Worm (Caenorhabditis elegans) whole organism, L3 larva: ENCODE measurements around the gene F47B8.4.
"Not testable (repeated sequence)": the region's sequence is repeated elsewhere in the genome, so short reads cannot be mapped to it uniquely, and the experiment has no call there.

Source experiments
- R02D3.7 ChIP-seq: fragments of 150-350 bp; optimal IDR thresholded peaks from 2 replicates; lab custom pipeline; 2014; ENCODE audit warnings: missing biosample characterization, missing genetic modification characterization
- lin-39 ChIP-seq: fragments of 150-350 bp; optimal IDR thresholded peaks from 2 replicates; lab custom pipeline; 2018; ENCODE audit warnings: missing biosample characterization, missing genetic modification reagents, missing genetic modification characterization
- mdl-1 ChIP-seq: fragments of 150-350 bp; optimal IDR thresholded peaks from 2 replicates; lab custom pipeline; 2014; ENCODE audit warnings: missing biosample characterization, missing genetic modification characterization
- ztf-11 ChIP-seq: fragments of 150-350 bp; optimal IDR thresholded peaks from 2 replicates; lab custom pipeline; 2014; ENCODE audit warnings: missing biosample characterization, missing genetic modification characterization

DNA sequence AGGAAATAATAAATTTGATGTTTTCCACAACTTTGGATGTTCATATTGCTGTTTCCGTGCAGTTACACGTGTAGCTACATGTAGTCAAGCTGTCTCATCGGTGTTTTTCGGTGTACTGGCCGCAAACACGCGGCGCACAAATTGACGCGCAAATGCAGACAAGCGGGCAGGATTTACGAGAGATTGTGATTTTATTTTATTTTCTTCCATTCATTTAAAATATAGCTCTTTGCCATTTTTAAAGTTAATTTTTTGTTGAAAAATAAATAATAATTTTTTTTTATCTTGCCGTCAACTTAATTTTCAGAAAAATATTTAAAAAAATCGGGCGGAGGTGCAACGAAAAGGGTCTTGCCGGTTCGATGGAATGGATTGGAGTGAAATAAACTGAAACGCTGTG lies 50.2 kb downstream of the F47B8.4 start, which contains the start of gene F40G12.7:
- not testable (repeated sequence) for TF ChIP-seq lin-39 (tag; lab: Kevin White, UChicago); R02D3.7; ztf-11 (tag; lab: Kevin White, UChicago); mdl-1 (tag; lab: Kevin White, UChicago)
